Fruit fly (Drosophila melanogaster) whole organism, embryonic: ENCODE data around the gene CG32299.
A peak's percentile ranks its signal among the peaks of the same experiment; 100 is the strongest.

Experiments used
- Adf1 ChIP-seq: fragments of 200-800 bp; sonication (Bioruptor generic); IDR thresholded peaks from 2 replicates; pipeline ENCODE4 v1.3.6; 2022; ENCODE audit warnings: missing biosample characterization, missing genetic modification characterization
- Antp ChIP-seq: fragments of 200-800 bp; sonication (Bioruptor generic); optimal IDR thresholded peaks from 3 replicates; lab custom pipeline; 2016; ENCODE audit warnings: missing biosample characterization, missing genetic modification characterization
- CG10565 ChIP-seq: fragments of 200-800 bp; sonication (Bioruptor generic); optimal IDR thresholded peaks from 3 replicates; lab custom pipeline; 2016; ENCODE audit warnings: missing biosample characterization, mild to moderate bottlenecking, missing genetic modification characterization
- CG11085 ChIP-seq: fragments of 200-800 bp; sonication (Bioruptor generic); IDR thresholded peaks from 2 replicates; pipeline ENCODE4 v1.3.6; 2022; ENCODE audit warnings: missing biosample characterization, missing genetic modification characterization
- CG11560 ChIP-seq: fragments of 200-800 bp; sonication (Bioruptor generic); IDR thresholded peaks from 3 replicates; pipeline ENCODE4 v1.3.6; 2022; ENCODE audit warnings: missing biosample characterization, missing genetic modification characterization
- CG12769 ChIP-seq: fragments of 200-800 bp; sonication (Bioruptor generic); optimal IDR thresholded peaks from 2 replicates; lab custom pipeline; 2019; ENCODE audit warnings: missing biosample characterization, mild to moderate bottlenecking, missing genetic modification characterization, moderate library complexity
- CG13296 ChIP-seq: fragments of 200-800 bp; sonication (Bioruptor generic); optimal IDR thresholded peaks from 3 replicates; lab custom pipeline; 2018; ENCODE audit warnings: missing biosample characterization, mild to moderate bottlenecking, missing genetic modification characterization
- CG17568 ChIP-seq: fragments of 200-800 bp; sonication (Bioruptor generic); optimal IDR thresholded peaks from 2 replicates; lab custom pipeline; 2018; ENCODE audit warnings: missing biosample characterization, mild to moderate bottlenecking, missing genetic modification characterization, moderate library complexity
- CG18599 ChIP-seq: fragments of 200-800 bp; sonication (Bioruptor generic); optimal IDR thresholded peaks from 3 replicates; lab custom pipeline; 2017; ENCODE audit warnings: missing biosample characterization, missing genetic modification characterization, mild to moderate bottlenecking, moderate library complexity, missing genetic modification reagents
- CG31441 ChIP-seq: fragments of 200-800 bp; sonication (Bioruptor generic); IDR thresholded peaks from 2 replicates; pipeline ENCODE4 v1.3.6; 2022; ENCODE audit warnings: missing biosample characterization, missing genetic modification characterization
- CG32532 ChIP-seq: fragments of 200-800 bp; sonication (Bioruptor generic); IDR thresholded peaks from 2 replicates; pipeline ENCODE4 v1.3.6; 2022; ENCODE audit warnings: missing biosample characterization, missing genetic modification characterization
- CG3281 ChIP-seq: fragments of 200-800 bp; sonication (Bioruptor generic); optimal IDR thresholded peaks from 3 replicates; lab custom pipeline; 2017; ENCODE audit warnings: missing biosample characterization, mild to moderate bottlenecking, missing genetic modification characterization
- CG33213 ChIP-seq: fragments of 200-800 bp; sonication (Bioruptor generic); optimal IDR thresholded peaks from 3 replicates; lab custom pipeline; 2016; ENCODE audit warnings: missing biosample characterization, missing genetic modification characterization
- CG3838 ChIP-seq: fragments of 200-800 bp; sonication (Bioruptor generic); optimal IDR thresholded peaks from 3 replicates; lab custom pipeline; 2016; ENCODE audit warnings: missing biosample characterization, missing genetic modification characterization
- CG6683 ChIP-seq: fragments of 200-800 bp; sonication (Bioruptor generic); optimal IDR thresholded peaks from 2 replicates; lab custom pipeline; 2017; ENCODE audit warnings: missing biosample characterization, mild to moderate bottlenecking, missing genetic modification characterization, missing genetic modification reagents
- CG6765 ChIP-seq: fragments of 200-800 bp; sonication (Bioruptor generic); optimal IDR thresholded peaks from 3 replicates; lab custom pipeline; 2017; ENCODE audit warnings: missing biosample characterization, mild to moderate bottlenecking, missing genetic modification characterization
- CG6854 ChIP-seq: fragments of 200-800 bp; sonication (Bioruptor generic); optimal IDR thresholded peaks from 3 replicates; lab custom pipeline; 2017; ENCODE audit warnings: missing biosample characterization, mild to moderate bottlenecking, missing genetic modification characterization
- CG7357 ChIP-seq: fragments of 200-800 bp; sonication (Bioruptor generic); IDR thresholded peaks from 3 replicates; pipeline ENCODE4 v1.3.6; 2022; ENCODE audit warnings: missing biosample characterization, missing genetic modification characterization
- CkIIα-i1 ChIP-seq: fragments of 200-800 bp; sonication (Bioruptor generic); IDR thresholded peaks from 2 replicates; pipeline ENCODE4 v1.3.6; 2022; ENCODE audit warnings: missing biosample characterization, missing genetic modification characterization
- Deaf1 ChIP-seq: fragments of 200-800 bp; optimal IDR thresholded peaks from 3 replicates; lab custom pipeline; 2019; ENCODE audit warnings: missing biosample characterization, mild to moderate bottlenecking, missing genetic modification characterization, moderate library complexity
- Eip74EF ChIP-seq, 2 experiments: fragments of 200-800 bp in 1 of 2; fragments of >200 bp in 1 of 2; sonication (Bioruptor generic) in 1 of 2; optimal IDR thresholded peaks; 2 replicates each; lab custom pipeline; 2017 to 2019; ENCODE audit warnings: missing biosample characterization in 2 of 2, missing genetic modification characterization in 2 of 2, mild to moderate bottlenecking in 1 of 2, moderate library complexity in 1 of 2
- Fer2 ChIP-seq: fragments of 200-800 bp; sonication (Bioruptor generic); optimal IDR thresholded peaks from 2 replicates; lab custom pipeline; 2018; ENCODE audit warnings: missing biosample characterization, mild to moderate bottlenecking, missing genetic modification characterization, moderate library complexity
- HLH54F ChIP-seq: fragments of 200-800 bp; sonication (Bioruptor generic); optimal IDR thresholded peaks from 3 replicates; lab custom pipeline; 2016; ENCODE audit warnings: missing biosample characterization, missing genetic modification characterization
- Hr39 ChIP-seq: fragments of >200 bp; optimal IDR thresholded peaks from 2 replicates; lab custom pipeline; 2017
- Hr51 ChIP-seq, 2 experiments: fragments of 200-800 bp; sonication (Bioruptor generic); optimal IDR thresholded peaks; 2 replicates in 1 of 2; 3 replicates in 1 of 2; lab custom pipeline; 2016 to 2018; ENCODE audit warnings: missing biosample characterization in 2 of 2, missing genetic modification characterization in 2 of 2, mild to moderate bottlenecking in 1 of 2, moderate library complexity in 1 of 2
- Hr78 ChIP-seq, 2 experiments: fragments of 200-800 bp in 1 of 2; fragments of >200 bp in 1 of 2; sonication (Bioruptor generic) in 1 of 2; optimal IDR thresholded peaks; 2 replicates each; lab custom pipeline; 2017 to 2019; ENCODE audit warnings: missing biosample characterization in 2 of 2, missing genetic modification characterization in 2 of 2, mild to moderate bottlenecking in 1 of 2, moderate library complexity in 1 of 2
- MBD-R2 ChIP-seq: fragments of 200-800 bp; sonication (Bioruptor generic); IDR thresholded peaks from 2 replicates; pipeline ENCODE4 v1.3.6; 2022; ENCODE audit warnings: missing biosample characterization, missing genetic modification characterization
- Mes4 ChIP-seq: fragments of 200-800 bp; sonication (Bioruptor generic); optimal IDR thresholded peaks from 2 replicates; lab custom pipeline; 2016; ENCODE audit warnings: missing biosample characterization, missing genetic modification characterization
- Stat92E ChIP-seq, 3 experiments: fragments of >200 bp in 2 of 3; fragments of 200-800 bp in 1 of 3; sonication (Bioruptor generic) in 1 of 3; optimal IDR thresholded peaks; 2 replicates each; lab custom pipeline; 2017 to 2019; ENCODE audit warnings: missing biosample characterization in 3 of 3, missing genetic modification characterization in 3 of 3, mild to moderate bottlenecking in 1 of 3, moderate library complexity in 1 of 3
- Taf1 ChIP-seq: fragments of 200-800 bp; sonication (Bioruptor generic); IDR thresholded peaks from 2 replicates; pipeline ENCODE4 v1.3.6; 2022; ENCODE audit warnings: missing biosample characterization, missing genetic modification characterization
- ap ChIP-seq: fragments of 200-800 bp; sonication (Bioruptor generic); IDR thresholded peaks from 2 replicates; pipeline ENCODE4 v1.3.6; 2022; ENCODE audit warnings: missing biosample characterization, missing genetic modification characterization
- ash1 ChIP-seq: fragments of 200-800 bp; sonication (Bioruptor generic); optimal IDR thresholded peaks from 2 replicates; lab custom pipeline; 2018; ENCODE audit warnings: missing biosample characterization, mild to moderate bottlenecking, missing genetic modification characterization
- bsh ChIP-seq, 2 experiments: fragments of 200-800 bp; sonication (Bioruptor generic); optimal IDR thresholded peaks; 2 replicates each; lab custom pipeline; 2017 to 2018; ENCODE audit warnings: mild to moderate bottlenecking in 2 of 2, missing biosample characterization in 2 of 2, missing genetic modification characterization in 2 of 2, moderate library complexity in 1 of 2
- cg ChIP-seq: fragments of 200-800 bp; sonication (Bioruptor generic); optimal IDR thresholded peaks from 3 replicates; lab custom pipeline; 2019; ENCODE audit warnings: missing biosample characterization, mild to moderate bottlenecking, missing genetic modification characterization, moderate library complexity
- chm ChIP-seq: fragments of 200-800 bp; sonication (Bioruptor generic); IDR thresholded peaks from 2 replicates; pipeline ENCODE4 v1.3.6; 2022; ENCODE audit warnings: missing biosample characterization, missing genetic modification characterization
- crol ChIP-seq: fragments of 200-800 bp; sonication (Bioruptor generic); IDR thresholded peaks from 2 replicates; pipeline ENCODE4 v1.3.6; 2022; ENCODE audit warnings: missing biosample characterization, missing genetic modification characterization
- cwo ChIP-seq: fragments of 200-800 bp; sonication (Bioruptor generic); optimal IDR thresholded peaks from 3 replicates; lab custom pipeline; 2017; ENCODE audit warnings: missing biosample characterization, missing genetic modification characterization, mild to moderate bottlenecking, moderate library complexity, missing genetic modification reagents
- her ChIP-seq: fragments of 200-800 bp; sonication (Bioruptor generic); optimal IDR thresholded peaks from 2 replicates; lab custom pipeline; 2016; ENCODE audit warnings: missing biosample characterization, missing genetic modification characterization
- hkb ChIP-seq, 2 experiments: fragments of 200-800 bp in 1 of 2; fragments of >200 bp in 1 of 2; sonication (Bioruptor generic) in 1 of 2; IDR thresholded peaks in 1 of 2; optimal IDR thresholded peaks in 1 of 2; 2 replicates each; pipeline versions ENCODE4 v1.3.6 to Lab custom; 2017 to 2022; ENCODE audit warnings: missing biosample characterization in 1 of 2, missing genetic modification characterization in 1 of 2
- insv ChIP-seq, 2 experiments: fragments of 200-800 bp; sonication (Bioruptor generic); optimal IDR thresholded peaks; 3 replicates each; lab custom pipeline; 2016 to 2018; ENCODE audit warnings: missing biosample characterization in 2 of 2, missing genetic modification characterization in 2 of 2
- nmo ChIP-seq: fragments of 200-800 bp; sonication (Bioruptor generic); optimal IDR thresholded peaks from 2 replicates; lab custom pipeline; 2018; ENCODE audit warnings: missing biosample characterization, mild to moderate bottlenecking, missing genetic modification characterization, moderate library complexity
- psq ChIP-seq: fragments of 200-800 bp; sonication (Bioruptor generic); optimal IDR thresholded peaks from 2 replicates; lab custom pipeline; 2017; ENCODE audit warnings: missing biosample characterization, missing genetic modification characterization
- trem ChIP-seq: fragments of 200-800 bp; optimal IDR thresholded peaks from 3 replicates; lab custom pipeline; 2019; ENCODE audit warnings: missing biosample characterization, mild to moderate bottlenecking, missing genetic modification characterization, moderate library complexity
- ttk ChIP-seq: fragments of 200-800 bp; sonication (Bioruptor generic); IDR thresholded peaks from 2 replicates; pipeline ENCODE4 v2.1.2; 2022; ENCODE audit warnings: missing biosample characterization, missing genetic modification characterization
- tx ChIP-seq: fragments of 200-800 bp; sonication (Bioruptor generic); optimal IDR thresholded peaks from 2 replicates; lab custom pipeline; 2016; ENCODE audit warnings: missing biosample characterization, missing genetic modification characterization
- vvl ChIP-seq: fragments of 200-800 bp; sonication (Bioruptor generic); IDR thresholded peaks from 2 replicates; pipeline ENCODE4 v1.3.6; 2022; ENCODE audit warnings: missing biosample characterization, missing genetic modification characterization

Gene CG32299

dm6 chr3L:2428488-2429302 is 37.9 kb upstream of the CG32299 start (continued):
- TF ChIP-seq bsh (GFP tag; optimal IDR thresholded peaks at IDR 0.05; lab: Kevin White, UChicago) = peak in 1 of 2 experiments; percentile 75
- TF ChIP-seq crol (GFP tag; lab: Robert Waterston, UW) = peak; percentile 42
- TF ChIP-seq Adf1 (GFP tag; lab: Robert Waterston, UW) = peak; percentile 53
- TF ChIP-seq ap = no peak
- peak; percentile 26 for TF ChIP-seq psq
- TF ChIP-seq Mes4 = no peak
- no peak for TF ChIP-seq Fer2
- no peak for TF ChIP-seq CG32532 (GFP tag; lab: Robert Waterston, UW)
- no peak for TF ChIP-seq insv (GFP tag; optimal IDR thresholded peaks at IDR 0.05; lab: Kevin White, UChicago)
- TF ChIP-seq CG10565 = no peak
- no peak for TF ChIP-seq CG17568 (GFP tag; lab: Kevin White, UChicago)
- TF ChIP-seq chm (GFP tag; lab: Robert Waterston, UW) = no peak
- TF ChIP-seq Hr78 (GFP tag; optimal IDR thresholded peaks at IDR 0.05; lab: Kevin White, UChicago) = peak in 1 of 2 experiments; percentile 18
- peak in 1 of 3 experiments; percentile 15 for TF ChIP-seq Stat92E (GFP tag; optimal IDR thresholded peaks at IDR 0.05; lab: Kevin White, UChicago)
- no peak for TF ChIP-seq Eip74EF (GFP tag; optimal IDR thresholded peaks at IDR 0.05; lab: Kevin White, UChicago)
- TF ChIP-seq CG12769 (tag; lab: Kevin White, UChicago) = peak; percentile 2
- TF ChIP-seq CG11560 (tag; lab: Robert Waterston, UW) = no peak
- TF ChIP-seq HLH54F (GFP tag; lab: Kevin White, UChicago) = no peak
- no peak for TF ChIP-seq CkIIα-i1 (GFP tag; lab: Robert Waterston, UW)
- TF ChIP-seq CG13296 (GFP tag; lab: Kevin White, UChicago) = no peak
- no peak for TF ChIP-seq her (GFP tag; lab: Kevin White, UChicago)
- peak; percentile 92 for TF ChIP-seq cg (GFP tag; lab: Kevin White, UChicago)
- peak; percentile 74 for TF ChIP-seq Deaf1 (tag; lab: Kevin White, UChicago)
- no peak for TF ChIP-seq CG3281 (GFP tag; lab: Kevin White, UChicago)
- no peak for TF ChIP-seq hkb (optimal IDR thresholded peaks at IDR 0.05; lab: Kevin White, UChicago)
- no peak for TF ChIP-seq hkb (GFP tag; IDR thresholded peaks at IDR 0.05; lab: Robert Waterston, UW)
- no peak; the same call in 1 of the 2 replicates for TF ChIP-seq MBD-R2 (GFP tag; lab: Robert Waterston, UW)
- no peak for TF ChIP-seq CG3838 (GFP tag; lab: Kevin White, UChicago)
- TF ChIP-seq CG18599 (GFP tag; lab: Kevin White, UChicago) = no peak
- TF ChIP-seq nmo (GFP tag; lab: Kevin White, UChicago) = no peak
- no peak for TF ChIP-seq CG6765 (GFP tag; lab: Kevin White, UChicago)
- no peak for TF ChIP-seq Hr39 (lab: Kevin White, UChicago)
- TF ChIP-seq CG33213 (GFP tag; lab: Kevin White, UChicago) = no peak
- no peak for TF ChIP-seq vvl (GFP tag; lab: Robert Waterston, UW)
- no peak for TF ChIP-seq CG31441 (GFP tag; lab: Robert Waterston, UW)
- TF ChIP-seq ash1 = no peak
- TF ChIP-seq CG6854 (GFP tag; lab: Kevin White, UChicago) = no peak
- no peak for TF ChIP-seq Taf1 (GFP tag; lab: Robert Waterston, UW)
- TF ChIP-seq tx = no peak
- no peak for TF ChIP-seq Hr51 (GFP tag; optimal IDR thresholded peaks at IDR 0.05; lab: Kevin White, UChicago)
- no peak for TF ChIP-seq ttk (GFP tag; lab: Robert Waterston, UW)
- TF ChIP-seq CG7357 (GFP tag; lab: Robert Waterston, UW) = no peak
- TF ChIP-seq trem (tag; lab: Kevin White, UChicago) = no peak
- TF ChIP-seq Antp (GFP tag; lab: Kevin White, UChicago) = no peak
- no peak for TF ChIP-seq CG6683 (GFP tag; lab: Kevin White, UChicago)
- peak; percentile 66 for TF ChIP-seq cwo (GFP tag; lab: Kevin White, UChicago)
- TF ChIP-seq CG11085 = no peak
